Worm (Caenorhabditis elegans): ENCODE results near the gene F41F3.1.

- TF ChIP-seq nhr-28 (tag; optimal IDR thresholded peaks at IDR 0.05) (no peak), elt-3 (tag; optimal IDR thresholded peaks at IDR 0.05) (no peak), pha-4 (tag; optimal IDR thresholded peaks at IDR 0.05) (no peak), unc-62 (GFP tag; optimal IDR thresholded peaks at IDR 0.05) (no peak), mep-1 (tag; optimal IDR thresholded peaks at IDR 0.05) (no peak), nhr-12 (tag; optimal IDR thresholded peaks at IDR 0.05) (no peak), tbx-8 (GFP tag; optimal IDR thresholded peaks at IDR 0.05) (no peak), ceh-83 (GFP tag; optimal IDR thresholded peaks at IDR 0.05) (no peak)
These were observed 5.8 kb upstream of the F41F3.1 start, which contains the start of gene F41F3.8 for ce11 chrV:4648527-4648926.
